Worm (Caenorhabditis elegans): ENCODE data around the gene T26C12.1.

DNA sequence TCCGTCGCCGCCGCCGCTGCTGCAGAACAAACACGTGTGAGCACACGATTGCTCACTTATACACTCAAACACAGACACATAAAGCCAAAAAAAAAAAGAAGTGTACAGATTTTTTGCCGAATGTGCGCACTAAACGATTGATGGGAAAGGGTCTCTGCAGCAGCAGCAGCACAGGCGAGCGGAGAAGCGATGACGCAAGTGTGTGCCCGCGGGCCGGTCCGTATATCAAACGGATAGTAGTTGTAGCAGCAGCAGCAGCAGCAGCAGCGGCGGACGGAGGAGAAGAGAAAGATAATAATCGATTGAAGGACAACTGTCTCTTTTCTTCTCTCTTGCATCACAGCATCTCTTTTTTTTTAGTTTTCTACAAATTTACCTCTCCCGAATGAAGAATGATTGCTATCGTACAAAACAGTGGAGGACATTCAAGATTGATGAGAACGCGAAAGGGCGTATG lies 25.3 kb upstream of the T26C12.1 start:
- TF ChIP-seq med-1 (GFP tag; optimal IDR thresholded peaks at IDR 0.05; ENCODE audit: insufficient read depth) (no peak), ref-1 (GFP tag; conservative IDR thresholded peaks at IDR 0.05) (no peak), flt-1 (GFP tag; IDR thresholded peaks at IDR 0.05) (0 out of 2 replicates have a peak, but pooled peaks have one; percentile 3)
